Worm (Caenorhabditis elegans) whole organism, L3 larva: ENCODE data around the gene uda-1.
A peak's percentile ranks its signal among the peaks of the same experiment; 100 is the strongest.

Experiments used
- R02D3.7 ChIP-seq: fragments of 150-350 bp; optimal IDR thresholded peaks from 2 replicates; lab custom pipeline; 2014; ENCODE audit warnings: missing biosample characterization, missing genetic modification characterization
- ZK546.5 ChIP-seq: sonication (generic microtip); optimal IDR thresholded peaks from 2 replicates; lab custom pipeline; 2017; ENCODE audit warnings: missing biosample characterization, missing genetic modification characterization
- aly-2 ChIP-seq: fragments of 150-350 bp; optimal IDR thresholded peaks from 2 replicates; lab custom pipeline; 2014; ENCODE audit warnings: missing biosample characterization, missing genetic modification characterization
- ceh-28 ChIP-seq: fragments of 150-350 bp; optimal IDR thresholded peaks from 2 replicates; lab custom pipeline; 2014; ENCODE audit warnings: missing biosample characterization, missing genetic modification reagents, missing genetic modification characterization
- ceh-82 ChIP-seq: fragments of 150-350 bp; optimal IDR thresholded peaks from 2 replicates; lab custom pipeline; 2014; ENCODE audit warnings: missing biosample characterization, missing genetic modification characterization
- daf-12 ChIP-seq: fragments of 150-350 bp; optimal IDR thresholded peaks from 2 replicates; lab custom pipeline; 2014; ENCODE audit warnings: missing biosample characterization, missing genetic modification reagents, missing genetic modification characterization
- egl-27 ChIP-seq: sonication (generic microtip); optimal IDR thresholded peaks from 4 replicates; lab custom pipeline; 2017; ENCODE audit warnings: missing biosample characterization, missing genetic modification reagents, missing genetic modification characterization
- egl-5 ChIP-seq: fragments of 150-350 bp; optimal IDR thresholded peaks from 2 replicates; lab custom pipeline; 2017; ENCODE audit warnings: missing biosample characterization, missing genetic modification reagents, missing genetic modification characterization, inconsistent platforms
- elt-2 ChIP-seq: sonication (generic microtip); optimal IDR thresholded peaks from 2 replicates; lab custom pipeline; 2016; ENCODE audit warnings: missing genetic modification reagents, mild to moderate bottlenecking, missing genetic modification characterization, missing compliant biosample characterization
- elt-3 ChIP-seq, 3 experiments: fragments of 150-350 bp in 1 of 3; sonication (generic microtip) in 2 of 3; optimal IDR thresholded peaks; 2 replicates in 2 of 3; 4 replicates in 1 of 3; lab custom pipeline; 2014 to 2017; ENCODE audit warnings: missing biosample characterization in 3 of 3, missing genetic modification characterization in 3 of 3
- eor-1 ChIP-seq, 2 experiments: fragments of 150-350 bp; optimal IDR thresholded peaks; 2 replicates each; lab custom pipeline; 2014 to 2018; ENCODE audit warnings: missing biosample characterization in 2 of 2, missing genetic modification characterization in 2 of 2
- fkh-10 ChIP-seq: sonication (generic microtip); optimal IDR thresholded peaks from 2 replicates; lab custom pipeline; 2017; ENCODE audit warnings: missing biosample characterization, missing genetic modification reagents, missing genetic modification characterization
- fos-1 ChIP-seq: fragments of 150-350 bp; optimal IDR thresholded peaks from 2 replicates; lab custom pipeline; 2014; ENCODE audit warnings: missing biosample characterization, missing genetic modification characterization
- jun-1 ChIP-seq: fragments of 150-350 bp; optimal IDR thresholded peaks from 2 replicates; lab custom pipeline; 2014; ENCODE audit warnings: missing biosample characterization, missing genetic modification reagents, missing genetic modification characterization
- lin-39 ChIP-seq: fragments of 150-350 bp; optimal IDR thresholded peaks from 2 replicates; lab custom pipeline; 2018; ENCODE audit warnings: missing biosample characterization, missing genetic modification reagents, missing genetic modification characterization
- lsy-12 ChIP-seq: sonication (generic microtip); optimal IDR thresholded peaks from 2 replicates; lab custom pipeline; 2016; ENCODE audit warnings: mild to moderate bottlenecking, missing genetic modification characterization, missing compliant biosample characterization
- mdl-1 ChIP-seq: fragments of 150-350 bp; optimal IDR thresholded peaks from 2 replicates; lab custom pipeline; 2014; ENCODE audit warnings: missing biosample characterization, missing genetic modification characterization
- mml-1 ChIP-seq: fragments of 150-350 bp; sonication (generic microtip); optimal IDR thresholded peaks from 3 replicates; lab custom pipeline; 2014; ENCODE audit warnings: missing biosample characterization, missing genetic modification characterization
- nfya-1 ChIP-seq: sonication (generic microtip); optimal IDR thresholded peaks from 2 replicates; lab custom pipeline; 2017; ENCODE audit warnings: missing genetic modification characterization, mild to moderate bottlenecking, missing compliant biosample characterization, antibody characterized with exemption, moderate library complexity; ENCODE audit not compliant: insufficient read depth
- nhr-12 ChIP-seq: fragments of 150-350 bp; optimal IDR thresholded peaks from 2 replicates; lab custom pipeline; 2014; ENCODE audit warnings: missing biosample characterization, missing genetic modification characterization
- nhr-23 ChIP-seq: fragments of 150-350 bp; optimal IDR thresholded peaks from 2 replicates; lab custom pipeline; 2014; ENCODE audit warnings: missing biosample characterization, missing genetic modification reagents, missing genetic modification characterization
- nhr-237 ChIP-seq: fragments of 150-350 bp; optimal IDR thresholded peaks from 2 replicates; lab custom pipeline; 2014; ENCODE audit warnings: missing biosample characterization, missing genetic modification characterization
- nhr-25 ChIP-seq: sonication (generic microtip); optimal IDR thresholded peaks from 2 replicates; lab custom pipeline; 2017; ENCODE audit warnings: missing biosample characterization, missing genetic modification characterization
- nhr-28 ChIP-seq: fragments of 150-350 bp; optimal IDR thresholded peaks from 2 replicates; lab custom pipeline; 2014; ENCODE audit warnings: missing biosample characterization, missing genetic modification characterization
- nhr-43 ChIP-seq: sonication (generic microtip); optimal IDR thresholded peaks from 2 replicates; lab custom pipeline; 2016; ENCODE audit warnings: mild to moderate bottlenecking, missing genetic modification characterization, missing compliant biosample characterization; ENCODE audit not compliant: poor library complexity, severe bottlenecking
- nhr-76 ChIP-seq: fragments of 150-350 bp; sonication (generic microtip); optimal IDR thresholded peaks from 5 replicates; lab custom pipeline; 2014; ENCODE audit warnings: missing biosample characterization, missing genetic modification characterization
- nhr-77 ChIP-seq: fragments of 150-350 bp; optimal IDR thresholded peaks from 2 replicates; lab custom pipeline; 2014; ENCODE audit warnings: missing biosample characterization, missing genetic modification characterization
- pha-4 ChIP-seq: fragments of 150-350 bp; optimal IDR thresholded peaks from 2 replicates; lab custom pipeline; 2014; ENCODE audit warnings: missing biosample characterization, missing genetic modification reagents, missing genetic modification characterization
- pqm-1 ChIP-seq: fragments of 150-350 bp; optimal IDR thresholded peaks from 2 replicates; lab custom pipeline; 2017; ENCODE audit warnings: missing biosample characterization, missing genetic modification characterization, inconsistent platforms
- sea-2 ChIP-seq: fragments of 150-350 bp; sonication (generic microtip); optimal IDR thresholded peaks from 4 replicates; lab custom pipeline; 2014; ENCODE audit warnings: missing biosample characterization, missing genetic modification reagents, missing genetic modification characterization
- skn-1 ChIP-seq: fragments of 150-350 bp; optimal IDR thresholded peaks from 2 replicates; lab custom pipeline; 2014; ENCODE audit warnings: missing biosample characterization, missing genetic modification characterization
- tbx-2 ChIP-seq: sonication (generic microtip); optimal IDR thresholded peaks from 2 replicates; lab custom pipeline; 2016; ENCODE audit warnings: mild to moderate bottlenecking, missing genetic modification characterization, missing compliant biosample characterization
- unc-39 ChIP-seq: sonication (generic microtip); optimal IDR thresholded peaks from 4 replicates; lab custom pipeline; 2017; ENCODE audit warnings: missing biosample characterization, missing genetic modification characterization
- zag-1 ChIP-seq: fragments of 150-350 bp; optimal IDR thresholded peaks from 2 replicates; lab custom pipeline; 2014; ENCODE audit warnings: missing biosample characterization, missing genetic modification characterization
- ztf-11 ChIP-seq: fragments of 150-350 bp; optimal IDR thresholded peaks from 2 replicates; lab custom pipeline; 2014; ENCODE audit warnings: missing biosample characterization, missing genetic modification characterization
- ztf-4 ChIP-seq: fragments of 150-350 bp; optimal IDR thresholded peaks from 2 replicates; lab custom pipeline; 2014; ENCODE audit warnings: missing biosample characterization, missing genetic modification characterization

The uda-1 gene

DNA sequence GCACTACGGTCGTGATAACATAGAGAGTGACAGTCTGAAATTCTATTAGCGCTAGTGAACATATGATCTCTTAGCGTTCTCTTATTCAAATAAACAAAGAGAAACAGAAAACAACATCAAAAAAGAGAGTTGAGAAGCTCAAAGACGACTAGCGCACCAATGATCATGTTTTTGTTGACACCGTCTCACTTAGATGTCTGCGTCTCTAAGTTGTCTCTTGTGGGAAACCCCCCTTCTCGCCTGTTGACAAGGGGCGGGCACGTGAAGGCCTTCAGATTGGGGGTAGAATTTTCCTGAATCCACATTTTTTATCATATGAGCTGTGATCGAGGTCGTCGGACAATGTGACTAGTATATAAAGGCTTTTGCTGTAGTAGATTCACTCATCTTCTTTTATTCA is 15.4 kb downstream of the uda-1 start:
- TF ChIP-seq elt-2 (tag; lab: Kevin White, UChicago) (no peak), pha-4 (tag; lab: Kevin White, UChicago) (peak; percentile 94), nhr-25 (no peak), ztf-4 (tag; lab: Kevin White, UChicago) (no peak), lin-39 (tag; lab: Kevin White, UChicago) (peak; percentile 36), nfya-1 (tag; lab: Kevin White, UChicago) (peak; percentile 26), ztf-11 (no peak), mdl-1 (tag; lab: Kevin White, UChicago) (peak; percentile 46), lsy-12 (tag; lab: Kevin White, UChicago) (no peak)

DNA sequence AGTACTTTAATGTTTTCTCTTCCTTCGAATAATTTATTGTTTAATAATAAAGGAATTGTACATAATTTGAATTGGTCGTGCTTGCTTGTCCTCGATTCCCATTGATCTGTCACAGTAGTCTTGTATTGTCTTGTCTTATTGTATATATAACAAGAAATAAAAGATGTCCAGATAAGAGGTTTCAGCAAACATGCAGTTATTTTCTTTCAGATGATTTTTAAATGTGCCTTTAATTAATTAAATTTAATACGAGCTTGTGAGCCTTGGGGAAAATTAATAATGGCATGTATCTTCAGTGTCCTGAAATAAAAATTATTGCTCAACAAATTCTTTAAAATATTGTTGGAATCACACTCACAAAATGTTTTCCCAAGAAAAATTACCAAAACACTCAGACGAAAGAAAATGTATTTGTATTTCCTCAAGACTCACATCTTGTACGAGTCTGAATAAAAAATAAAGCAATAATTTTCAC is 18.5 kb downstream of the uda-1 start:
- TF ChIP-seq zag-1 (no peak), egl-5 (tag; lab: Kevin White, UChicago) (no peak), ztf-11 (no peak), unc-39 (tag; lab: Kevin White, UChicago) (no peak), mdl-1 (tag; lab: Kevin White, UChicago) (no peak), ceh-82 (tag; lab: Kevin White, UChicago) (no peak), ceh-28 (tag; lab: Kevin White, UChicago) (no peak), nhr-28 (tag; lab: Kevin White, UChicago) (no peak), lin-39 (tag; lab: Kevin White, UChicago) (no peak), nhr-23 (tag; lab: Kevin White, UChicago) (no peak), aly-2 (tag; lab: Kevin White, UChicago) (no peak), mml-1 (tag; lab: Kevin White, UChicago) (no peak), fos-1 (tag; lab: Kevin White, UChicago) (no peak), elt-2 (tag; lab: Kevin White, UChicago) (no peak), R02D3.7 (no peak), nfya-1 (tag; lab: Kevin White, UChicago) (no peak), tbx-2 (tag; lab: Kevin White, UChicago) (no peak), nhr-12 (tag; lab: Kevin White, UChicago) (no peak), elt-3 (tag; optimal IDR thresholded peaks at IDR 0.05; lab: Kevin White, UChicago) (no peak), egl-27 (tag; lab: Kevin White, UChicago) (no peak)

- TF ChIP-seq ztf-11 (no peak), sea-2 (GFP tag; lab: Kevin White, UChicago) (no peak), tbx-2 (tag; lab: Kevin White, UChicago) (no peak), ztf-4 (tag; lab: Kevin White, UChicago) (no peak), nhr-77 (no peak), jun-1 (no peak), ZK546.5 (tag; lab: Kevin White, UChicago) (no peak), elt-3 (tag; optimal IDR thresholded peaks at IDR 0.05; lab: Kevin White, UChicago) (no peak), ceh-28 (tag; lab: Kevin White, UChicago) (no peak), egl-5 (tag; lab: Kevin White, UChicago) (no peak), mdl-1 (tag; lab: Kevin White, UChicago) (no peak), nhr-25 (no peak), nhr-76 (no peak), pha-4 (tag; lab: Kevin White, UChicago) (no peak), egl-27 (tag; lab: Kevin White, UChicago) (no peak), skn-1 (tag; lab: Kevin White, UChicago) (no peak), unc-39 (tag; lab: Kevin White, UChicago) (no peak), nhr-43 (tag; lab: Kevin White, UChicago) (no peak), daf-12 (tag; lab: Kevin White, UChicago) (no peak), nhr-237 (tag; lab: Kevin White, UChicago) (no peak)
Observed at ce11 chrV:10030992-10031383, 26.4 kb downstream of the uda-1 start, which contains the start of gene acl-2. Gene acl-2, minus strand, starts transcription at chrV:10031092.

DNA sequence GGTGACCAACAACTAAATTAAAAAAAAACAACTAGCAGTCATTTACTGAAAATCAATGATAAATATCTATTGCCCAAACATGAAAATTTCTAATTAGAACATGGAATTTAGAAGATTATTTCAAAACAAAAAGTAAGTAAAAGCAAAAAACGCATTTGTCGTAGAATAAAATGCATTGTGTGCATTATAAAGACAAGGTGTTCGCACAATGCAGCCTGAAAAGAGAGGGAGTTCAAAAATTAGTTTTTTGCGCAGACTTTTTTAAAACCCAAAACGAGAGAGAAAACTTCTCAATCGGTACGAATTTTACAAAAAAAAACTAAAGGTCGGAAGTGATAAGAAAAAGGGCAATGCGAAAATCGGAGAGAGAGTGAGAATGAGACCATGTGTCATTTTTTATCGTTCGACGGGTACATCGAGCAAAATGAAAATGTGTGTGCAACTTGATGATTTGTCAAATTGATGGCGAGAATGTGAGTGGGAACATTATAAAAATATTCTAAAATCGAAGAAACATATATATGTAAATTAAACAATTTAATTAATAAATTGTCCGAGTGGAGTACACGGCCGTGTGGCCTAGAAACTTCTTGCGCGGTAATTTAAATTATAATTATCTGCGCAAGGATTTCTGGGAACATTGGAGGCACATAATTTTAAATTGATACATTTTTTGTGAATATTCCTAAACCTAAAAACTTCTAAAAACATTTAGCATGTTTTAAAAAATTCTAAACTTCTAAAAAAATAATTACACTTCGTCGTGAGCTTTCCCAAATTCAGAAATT is 27.0 kb downstream of the uda-1 start:
- TF ChIP-seq aly-2 (tag; lab: Kevin White, UChicago) (no peak), egl-5 (tag; lab: Kevin White, UChicago) (no peak), elt-2 (tag; lab: Kevin White, UChicago) (peak; percentile 70), fkh-10 (GFP tag; lab: Kevin White, UChicago) (no peak), pqm-1 (peak; percentile 54), ceh-28 (tag; lab: Kevin White, UChicago) (no peak), skn-1 (tag; lab: Kevin White, UChicago) (peak; percentile 23), nhr-23 (tag; lab: Kevin White, UChicago) (peak; percentile 19), ZK546.5 (tag; lab: Kevin White, UChicago) (no peak), pha-4 (tag; lab: Kevin White, UChicago) (peak; percentile 46), eor-1 (tag; optimal IDR thresholded peaks at IDR 0.05; lab: Kevin White, UChicago) (no peak), elt-3 (tag; optimal IDR thresholded peaks at IDR 0.05; lab: Kevin White, UChicago) (peak in 1 of 3 experiments; percentile 31), nfya-1 (tag; lab: Kevin White, UChicago) (peak; percentile 47)
